Worm (Caenorhabditis elegans) whole organism, L4 larva: Measurements from ENCODE around the gene pot-3.

Source experiments
- fos-1 ChIP-seq: fragments of 150-350 bp; optimal IDR thresholded peaks from 2 replicates; lab custom pipeline; 2014; ENCODE audit warnings: missing biosample characterization, missing genetic modification characterization
- nhr-102 ChIP-seq: sonication (generic microtip); optimal IDR thresholded peaks from 2 replicates; lab custom pipeline; 2016; ENCODE audit warnings: mild to moderate bottlenecking, missing genetic modification characterization, moderate library complexity, missing compliant biosample characterization
- nhr-6 ChIP-seq: fragments of 150-350 bp; optimal IDR thresholded peaks from 2 replicates; lab custom pipeline; 2014; ENCODE audit warnings: missing biosample characterization, missing genetic modification characterization
- pha-4 ChIP-seq, 2 experiments: fragments of 150-350 bp in 1 of 2; fragments of 200-800 bp in 1 of 2; sonication (Bioruptor generic) in 1 of 2; IDR thresholded peaks in 1 of 2; optimal IDR thresholded peaks in 1 of 2; 2 replicates each; pipeline versions ENCODE4 v1.3.6 to Lab custom; 2014 to 2022; ENCODE audit warnings: missing genetic modification characterization in 2 of 2, missing genetic modification reagents in 2 of 2, missing biosample characterization in 1 of 2, missing compliant biosample characterization in 1 of 2
- ztf-11 ChIP-seq: fragments of 150-350 bp; optimal IDR thresholded peaks from 2 replicates; lab custom pipeline; 2014; ENCODE audit warnings: missing biosample characterization, missing genetic modification characterization

DNA sequence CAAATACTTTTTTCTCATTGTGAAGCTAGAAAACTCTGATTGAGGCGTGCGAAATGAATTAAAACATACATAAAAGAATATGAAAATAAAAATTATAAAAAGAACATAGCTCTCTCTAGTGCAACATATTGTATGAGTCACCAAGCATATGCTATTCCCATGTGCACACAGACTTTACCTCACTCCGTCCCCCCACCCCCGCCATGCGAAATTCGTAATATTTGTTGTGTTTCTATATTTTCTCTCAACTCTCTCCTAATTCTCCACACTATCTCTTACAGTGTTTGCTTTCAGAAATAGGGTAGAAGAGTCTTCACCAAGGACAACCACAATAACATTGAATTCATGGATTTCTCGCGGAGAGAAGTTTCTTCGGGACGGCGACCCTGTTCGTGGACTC is 47.4 kb upstream of the pot-3 start:
- TF ChIP-seq nhr-102 (tag; lab: Kevin White, UChicago) (no peak), pha-4 (GFP tag; IDR thresholded peaks at IDR 0.05; lab: Robert Waterston, UW) (no peak), pha-4 (tag; optimal IDR thresholded peaks at IDR 0.05; lab: Kevin White, UChicago) (peak; percentile 98), fos-1 (tag; lab: Kevin White, UChicago) (no peak), ztf-11 (no peak), nhr-6 (tag; lab: Kevin White, UChicago) (peak; percentile 33)
